Fruit fly (Drosophila melanogaster): ENCODE results near the gene dysf.
A peak's percentile ranks its signal among the peaks of the same experiment; 100 is the strongest.

dysf gene

DNA sequence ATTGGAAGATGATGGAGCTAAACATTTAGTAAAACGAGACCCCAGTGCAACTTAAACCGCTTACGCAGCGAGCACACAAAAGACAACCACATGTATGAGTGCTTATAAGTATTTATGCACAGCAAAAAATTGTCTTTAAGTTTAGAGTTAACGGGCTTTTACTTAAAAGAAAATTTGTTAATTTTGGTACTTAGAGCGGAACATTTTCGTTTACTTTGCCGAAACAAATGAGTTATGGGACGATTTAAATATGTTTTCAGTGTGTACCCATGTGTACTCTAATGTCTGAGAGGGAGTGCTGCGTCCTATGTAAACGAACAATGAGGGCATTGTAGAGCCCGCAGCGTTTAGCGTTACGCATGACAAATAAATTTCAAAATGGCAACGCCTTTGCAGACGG lies 23.3 kb upstream of the dysf start:
- peak; percentile 50 for TF ChIP-seq CG31627 (GFP tag; optimal IDR thresholded peaks at IDR 0.05)
- TF ChIP-seq acj6 (GFP tag; optimal IDR thresholded peaks at IDR 0.05), result peak; percentile 58
- TF ChIP-seq CG34406 (GFP tag; optimal IDR thresholded peaks at IDR 0.05), result peak; percentile 24
- TF ChIP-seq vri (GFP tag; optimal IDR thresholded peaks at IDR 0.05), result peak; percentile 18
- peak; percentile 65 for TF ChIP-seq CG6276 (GFP tag; optimal IDR thresholded peaks at IDR 0.05)
- TF ChIP-seq Eip75B (GFP tag; optimal IDR thresholded peaks at IDR 0.05), result peak; percentile 1
- peak; percentile 80 for TF ChIP-seq Hr4 (GFP tag; optimal IDR thresholded peaks at IDR 0.05)
- TF ChIP-seq CG8319 (GFP tag; optimal IDR thresholded peaks at IDR 0.05), result no peak
- peak; percentile 29 for TF ChIP-seq Smox (GFP tag; optimal IDR thresholded peaks at IDR 0.05)
- no peak for TF ChIP-seq CG16779 (tag; optimal IDR thresholded peaks at IDR 0.05)
- TF ChIP-seq CG6792 (GFP tag; optimal IDR thresholded peaks at IDR 0.05), result peak; percentile 51
- peak; percentile 48 for TF ChIP-seq CG10631 (GFP tag; optimal IDR thresholded peaks at IDR 0.05)
- peak; percentile 40 for TF ChIP-seq cyc (GFP tag; optimal IDR thresholded peaks at IDR 0.05)
- peak; percentile 74 for TF ChIP-seq CG8119 (GFP tag; IDR thresholded peaks at IDR 0.05)
- TF ChIP-seq dac (GFP tag; optimal IDR thresholded peaks at IDR 0.05), result peak; percentile 47
- TF ChIP-seq topi (GFP tag; optimal IDR thresholded peaks at IDR 0.05), result peak; percentile 20
- no peak for TF ChIP-seq CG3032 (tag; optimal IDR thresholded peaks at IDR 0.05)
- TF ChIP-seq CG8632 (GFP tag; optimal IDR thresholded peaks at IDR 0.05), result peak; percentile 21
- TF ChIP-seq Eip78C (GFP tag), result peak; percentile 35
- TF ChIP-seq Blimp-1 (GFP tag; optimal IDR thresholded peaks at IDR 0.05), result no peak
- no peak for TF ChIP-seq fd85E (GFP tag; optimal IDR thresholded peaks at IDR 0.05)
- no peak for TF ChIP-seq Eip93F (GFP tag; optimal IDR thresholded peaks at IDR 0.05)
- TF ChIP-seq CG15336 (GFP tag; IDR thresholded peaks at IDR 0.05), result peak; percentile 80
- no peak for TF ChIP-seq Hr38 (GFP tag; optimal IDR thresholded peaks at IDR 0.05)
- TF ChIP-seq fkh (GFP tag; optimal IDR thresholded peaks at IDR 0.05), result no peak
- TF ChIP-seq Sox14 (GFP tag; optimal IDR thresholded peaks at IDR 0.05), result peak; percentile 61
- TF ChIP-seq CG1621 (tag; optimal IDR thresholded peaks at IDR 0.05), result no peak
- peak in 1 of 2 experiments; percentile 44 for TF ChIP-seq salr (GFP tag; optimal IDR thresholded peaks at IDR 0.05)
- TF ChIP-seq Lpt (GFP tag; optimal IDR thresholded peaks at IDR 0.05), result peak; percentile 35
- TF ChIP-seq Ets21C (GFP tag; optimal IDR thresholded peaks at IDR 0.05), result peak; percentile 20
- TF ChIP-seq CG6854 (GFP tag; optimal IDR thresholded peaks at IDR 0.05), result no peak
- TF ChIP-seq CG32006 (GFP tag; optimal IDR thresholded peaks at IDR 0.05), result peak; percentile 78
- TF ChIP-seq Sox102F (GFP tag; optimal IDR thresholded peaks at IDR 0.05), result peak; percentile 19
- peak; percentile 61 for TF ChIP-seq CG4318 (GFP tag; optimal IDR thresholded peaks at IDR 0.05)
- TF ChIP-seq CG10669 (GFP tag; optimal IDR thresholded peaks at IDR 0.05), result no peak
- peak; percentile 40 for TF ChIP-seq CG3919 (GFP tag; optimal IDR thresholded peaks at IDR 0.05)
- TF ChIP-seq Gug (GFP tag; IDR thresholded peaks at IDR 0.05), result no peak
- TF ChIP-seq CG6808 (GFP tag; optimal IDR thresholded peaks at IDR 0.05), result no peak
- TF ChIP-seq eg (GFP tag; IDR thresholded peaks at IDR 0.05), result peak; percentile 68; the same call in 2 of the 3 replicates
- no peak for TF ChIP-seq CG11902 (GFP tag; optimal IDR thresholded peaks at IDR 0.05)
- peak; percentile 6 for TF ChIP-seq CG7368 (GFP tag; optimal IDR thresholded peaks at IDR 0.05)
- TF ChIP-seq net (GFP tag; optimal IDR thresholded peaks at IDR 0.05), result peak; percentile 62
- no peak for TF ChIP-seq svp (GFP tag)
- TF ChIP-seq OdsH (GFP tag; optimal IDR thresholded peaks at IDR 0.05), result peak; percentile 64
- no peak for TF ChIP-seq Ets96B (tag; optimal IDR thresholded peaks at IDR 0.05)
- no peak for TF ChIP-seq fd59A (GFP tag; optimal IDR thresholded peaks at IDR 0.05)
- TF ChIP-seq Sox15 (GFP tag; optimal IDR thresholded peaks at IDR 0.05), result peak; percentile 7
- TF ChIP-seq Hr39 (GFP tag; optimal IDR thresholded peaks at IDR 0.05), result peak; percentile 56
- TF ChIP-seq esn (GFP tag; optimal IDR thresholded peaks at IDR 0.05), result peak; percentile 49
- TF ChIP-seq spab (GFP tag; optimal IDR thresholded peaks at IDR 0.05), result no peak
- peak; percentile 26 for TF ChIP-seq CG11762 (GFP tag; optimal IDR thresholded peaks at IDR 0.05; ENCODE audit: insufficient read depth)
- TF ChIP-seq achi (GFP tag; optimal IDR thresholded peaks at IDR 0.05), result peak; percentile 45
- peak; percentile 62 for TF ChIP-seq CG11294 (GFP tag; IDR thresholded peaks at IDR 0.05)
